Fruit fly (Drosophila melanogaster): ENCODE data around the gene CG7054.

The CG7054 gene

DNA sequence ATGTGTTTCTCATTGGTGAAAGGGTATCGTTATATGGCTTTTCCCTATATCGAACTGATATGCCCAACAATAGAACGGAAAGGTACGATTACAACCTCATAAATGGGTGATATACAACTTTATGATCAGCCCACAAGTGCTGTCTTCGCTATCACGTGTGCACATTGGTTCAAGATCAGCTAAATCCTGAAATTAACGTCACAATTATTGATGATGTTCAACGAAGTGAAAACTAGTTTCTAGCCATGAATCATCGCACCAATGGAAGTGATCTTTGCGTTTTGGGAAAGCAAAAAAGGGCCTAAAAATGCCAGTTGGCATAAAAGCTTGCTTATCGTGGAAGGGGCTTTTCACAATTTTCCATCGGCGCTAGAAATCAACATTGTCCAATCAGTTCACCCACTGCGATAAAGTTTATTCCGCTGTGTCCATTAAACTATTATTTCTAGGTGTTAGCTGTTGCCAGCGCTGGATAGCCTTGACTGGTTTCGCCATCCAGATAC lies at the start of gene CG7054:
Gene CG7054 (plus strand): TSS at position 375 of the 503 bp plus-strand sequence.
- TF ChIP-seq Lpt (GFP tag; optimal IDR thresholded peaks at IDR 0.05) (no peak), Gug (GFP tag; IDR thresholded peaks at IDR 0.05) (0 out of 2 replicates have a peak, but pooled peaks have one; percentile 13), esn (GFP tag; optimal IDR thresholded peaks at IDR 0.05) (peak; percentile 40), Smox (GFP tag; optimal IDR thresholded peaks at IDR 0.05) (no peak), Eip78C (GFP tag) (peak; percentile 76), Ets21C (GFP tag; optimal IDR thresholded peaks at IDR 0.05) (no peak), OdsH (GFP tag; optimal IDR thresholded peaks at IDR 0.05) (no peak), CG8319 (GFP tag; optimal IDR thresholded peaks at IDR 0.05) (no peak), CG8632 (GFP tag; optimal IDR thresholded peaks at IDR 0.05) (no peak), Sox14 (GFP tag; optimal IDR thresholded peaks at IDR 0.05) (peak; percentile 19)

DNA sequence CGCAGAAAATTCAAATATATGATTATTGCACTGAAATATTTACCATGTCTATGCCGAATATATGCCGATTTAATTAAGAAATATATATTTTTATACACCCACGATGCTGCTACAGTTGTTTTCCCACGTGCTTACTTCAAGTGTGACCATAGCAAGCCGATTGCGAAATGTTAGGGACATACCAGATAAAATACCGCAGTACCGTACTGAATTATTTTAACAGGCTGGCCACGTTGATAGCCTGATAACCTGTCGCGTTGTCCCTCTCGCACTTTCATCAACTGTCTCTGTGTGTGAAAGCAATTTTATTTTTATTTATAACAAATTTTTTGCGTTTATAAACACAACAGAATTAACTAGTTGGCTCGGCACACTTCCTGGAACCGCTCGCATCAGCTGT lies 43.9 kb upstream of the CG7054 start, which contains the start of the genes Nop56 and mats:
Gene Nop56 (minus strand): TSS at position 158 of the 400 bp plus-strand sequence.
Gene mats (plus strand): TSS at position 251 of the 400 bp plus-strand sequence.
- no peak for TF ChIP-seq ss (GFP tag; optimal IDR thresholded peaks at IDR 0.05)
- peak; percentile 55 for TF ChIP-seq Eip78C (GFP tag)
- no peak for TF ChIP-seq CG31627 (GFP tag; optimal IDR thresholded peaks at IDR 0.05)
- TF ChIP-seq salr (GFP tag; optimal IDR thresholded peaks at IDR 0.05): peak in 1 of 2 experiments; percentile 1
- TF ChIP-seq Eip93F (GFP tag; optimal IDR thresholded peaks at IDR 0.05): peak; percentile 14
- no peak for TF ChIP-seq CG16779 (tag; optimal IDR thresholded peaks at IDR 0.05)
- no peak for TF ChIP-seq dac (GFP tag; optimal IDR thresholded peaks at IDR 0.05)
- TF ChIP-seq CG1621 (tag; optimal IDR thresholded peaks at IDR 0.05): no peak
- no peak for TF ChIP-seq dsx (GFP tag; optimal IDR thresholded peaks at IDR 0.05; ENCODE audit: poor library complexity, severe bottlenecking)
- TF ChIP-seq lz (GFP tag; optimal IDR thresholded peaks at IDR 0.05): no peak
- no peak for TF ChIP-seq Sox102F (GFP tag; optimal IDR thresholded peaks at IDR 0.05)
- TF ChIP-seq Ets21C (GFP tag; optimal IDR thresholded peaks at IDR 0.05): no peak
- TF ChIP-seq topi (GFP tag; optimal IDR thresholded peaks at IDR 0.05): peak; percentile 26
- peak; percentile 41 for TF ChIP-seq Sox14 (GFP tag; optimal IDR thresholded peaks at IDR 0.05)
- TF ChIP-seq vri (GFP tag; optimal IDR thresholded peaks at IDR 0.05): peak; percentile 46
- TF ChIP-seq spab (GFP tag; optimal IDR thresholded peaks at IDR 0.05): no peak
- no peak for TF ChIP-seq achi (GFP tag; optimal IDR thresholded peaks at IDR 0.05)
- no peak for TF ChIP-seq CG10631 (GFP tag; optimal IDR thresholded peaks at IDR 0.05)
- no peak for TF ChIP-seq CG3032 (tag; optimal IDR thresholded peaks at IDR 0.05)
- no peak for TF ChIP-seq Gug (GFP tag; IDR thresholded peaks at IDR 0.05)
- TF ChIP-seq fkh (GFP tag; optimal IDR thresholded peaks at IDR 0.05): peak; percentile 7
- TF ChIP-seq svp (GFP tag): peak; percentile 70

DNA sequence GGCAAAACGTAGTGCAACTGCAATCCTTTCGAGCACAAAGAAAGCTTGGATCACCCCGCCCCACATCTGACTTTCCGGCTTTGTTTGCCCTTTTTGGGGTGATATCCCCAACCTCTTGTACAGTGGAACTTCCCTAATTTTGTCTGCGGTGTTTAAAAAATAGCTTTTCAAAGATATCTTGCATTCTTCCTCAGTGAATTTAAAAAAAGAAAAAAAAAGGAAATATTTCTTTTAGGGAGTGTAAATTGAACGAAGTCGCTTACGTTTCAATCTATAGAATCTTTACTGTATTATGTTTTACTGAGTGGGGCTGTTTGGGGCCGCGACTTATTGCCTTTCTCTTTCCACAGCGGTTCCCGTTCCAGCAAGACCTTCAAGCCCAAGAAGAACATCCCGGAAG lies 43.2 kb upstream of the CG7054 start:
- no peak for TF ChIP-seq Hr38 (GFP tag; optimal IDR thresholded peaks at IDR 0.05)
- peak; percentile 83 for TF ChIP-seq topi (GFP tag; optimal IDR thresholded peaks at IDR 0.05)
- TF ChIP-seq CG6276 (GFP tag; optimal IDR thresholded peaks at IDR 0.05): no peak
- no peak for TF ChIP-seq salr (GFP tag; optimal IDR thresholded peaks at IDR 0.05)
- TF ChIP-seq Smox (GFP tag; optimal IDR thresholded peaks at IDR 0.05): peak; percentile 79
- TF ChIP-seq cyc (GFP tag; optimal IDR thresholded peaks at IDR 0.05): peak; percentile 84
- no peak for TF ChIP-seq CG32006 (GFP tag; optimal IDR thresholded peaks at IDR 0.05)
- no peak for TF ChIP-seq fd85E (GFP tag; optimal IDR thresholded peaks at IDR 0.05)
- TF ChIP-seq net (GFP tag; optimal IDR thresholded peaks at IDR 0.05): peak; percentile 61
- no peak for TF ChIP-seq fd59A (GFP tag; optimal IDR thresholded peaks at IDR 0.05)
- TF ChIP-seq Blimp-1 (GFP tag; optimal IDR thresholded peaks at IDR 0.05): peak; percentile 33
- TF ChIP-seq CG11762 (GFP tag; optimal IDR thresholded peaks at IDR 0.05; ENCODE audit: insufficient read depth): peak; percentile 24
- no peak for TF ChIP-seq OdsH (GFP tag; optimal IDR thresholded peaks at IDR 0.05)
- TF ChIP-seq Hr4 (GFP tag; optimal IDR thresholded peaks at IDR 0.05): no peak
- TF ChIP-seq CG11294 (GFP tag; IDR thresholded peaks at IDR 0.05): peak; percentile 35; the same call in 1 of the 2 replicates
- peak; percentile 45 for TF ChIP-seq vri (GFP tag; optimal IDR thresholded peaks at IDR 0.05)
- no peak for TF ChIP-seq Lpt (GFP tag; optimal IDR thresholded peaks at IDR 0.05)
- TF ChIP-seq dac (GFP tag; optimal IDR thresholded peaks at IDR 0.05): no peak
- peak; percentile 84 for TF ChIP-seq Met (GFP tag; optimal IDR thresholded peaks at IDR 0.05)
- TF ChIP-seq CG4318 (GFP tag; optimal IDR thresholded peaks at IDR 0.05): no peak
- no peak for TF ChIP-seq CG10631 (GFP tag; optimal IDR thresholded peaks at IDR 0.05)
- TF ChIP-seq fkh (GFP tag; optimal IDR thresholded peaks at IDR 0.05): no peak
- peak; percentile 69 for TF ChIP-seq achi (GFP tag; optimal IDR thresholded peaks at IDR 0.05)
- TF ChIP-seq CG16779 (tag; optimal IDR thresholded peaks at IDR 0.05): peak; percentile 27
- TF ChIP-seq Ets96B (tag; optimal IDR thresholded peaks at IDR 0.05): peak; percentile 55
- TF ChIP-seq CG8319 (GFP tag; optimal IDR thresholded peaks at IDR 0.05): peak; percentile 61
- no peak for TF ChIP-seq CG7368 (GFP tag; optimal IDR thresholded peaks at IDR 0.05)
- TF ChIP-seq lz (GFP tag; optimal IDR thresholded peaks at IDR 0.05): peak; percentile 82
- TF ChIP-seq ss (GFP tag; optimal IDR thresholded peaks at IDR 0.05): peak in 1 of 2 experiments; percentile 39
- TF ChIP-seq Sox15 (GFP tag; optimal IDR thresholded peaks at IDR 0.05): peak; percentile 47
- TF ChIP-seq esn (GFP tag; optimal IDR thresholded peaks at IDR 0.05): peak; percentile 86
- TF ChIP-seq CG15336 (GFP tag; IDR thresholded peaks at IDR 0.05): peak; percentile 82; the same call in 1 of the 2 replicates

Data from whole organism, prepupa.